Fruit fly (Drosophila melanogaster): ENCODE results near the gene CG31551.

Gene CG31551

DNA sequence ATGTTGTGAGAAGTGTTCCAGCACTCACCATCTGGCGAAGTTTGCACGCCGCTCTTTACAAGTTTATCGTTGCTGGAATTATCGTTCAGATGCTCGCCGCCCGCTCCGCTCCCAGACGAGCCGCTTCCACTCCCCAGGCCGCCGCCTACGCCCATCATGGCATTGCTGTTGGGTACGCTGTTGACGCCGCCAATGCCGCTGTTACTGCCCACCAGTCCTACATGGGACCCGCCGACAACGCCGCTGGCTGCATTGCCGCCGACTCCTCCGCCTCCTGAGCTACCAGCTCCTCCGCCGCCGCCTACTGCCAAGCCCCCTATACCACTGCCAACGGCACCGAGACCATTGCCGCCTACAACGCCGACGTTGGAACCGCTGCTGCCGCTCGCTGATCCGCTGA lies 19.2 kb upstream of the CG31551 start:
- no peak for TF ChIP-seq pad (GFP tag; optimal IDR thresholded peaks at IDR 0.05)
- TF ChIP-seq CG14711 (tag; optimal IDR thresholded peaks at IDR 0.05) = no peak
- TF ChIP-seq ovo (GFP tag; optimal IDR thresholded peaks at IDR 0.05) = no peak

DNA sequence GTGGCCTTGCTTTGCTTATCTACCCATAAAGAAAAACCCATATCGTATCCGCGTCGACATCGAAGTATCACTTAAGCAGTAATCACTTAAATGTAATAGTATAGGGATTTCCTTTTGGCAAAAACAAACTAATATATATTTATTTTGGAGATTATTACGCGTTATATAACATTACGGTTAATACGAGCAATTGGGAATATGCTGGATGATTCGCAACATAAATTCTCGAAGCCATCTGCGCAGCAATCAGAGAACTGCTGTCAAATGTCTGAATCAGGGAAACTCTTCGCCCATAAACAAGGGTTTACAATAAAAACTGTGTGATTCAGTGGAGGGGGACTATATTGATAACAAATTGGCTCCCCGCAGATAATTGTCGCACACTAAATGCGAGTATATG lies 17.0 kb upstream of the CG31551 start:
- TF ChIP-seq CG33017 (tag; optimal IDR thresholded peaks at IDR 0.05) = no peak
- no peak for TF ChIP-seq toe (GFP tag; optimal IDR thresholded peaks at IDR 0.05)

DNA sequence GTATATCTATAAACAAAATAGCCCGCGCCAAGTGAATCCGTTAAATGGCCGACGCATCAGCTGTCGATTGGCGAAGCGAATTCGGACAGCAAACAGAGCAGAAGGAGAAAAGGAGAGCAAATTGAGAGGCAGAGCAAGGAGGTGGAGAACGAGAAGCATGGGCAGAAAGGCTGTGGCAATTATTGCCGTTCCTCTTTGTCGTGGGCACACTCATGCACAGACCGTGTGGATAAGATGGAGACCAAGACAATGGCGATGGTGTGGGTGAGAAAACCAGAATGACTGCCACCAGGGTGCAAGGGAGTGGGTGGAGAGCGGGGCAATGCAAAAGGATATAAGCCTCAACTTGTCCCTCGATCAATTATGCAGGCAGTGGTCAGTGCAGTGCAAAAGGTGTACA lies 16.5 kb upstream of the CG31551 start:
- TF ChIP-seq pad (GFP tag; optimal IDR thresholded peaks at IDR 0.05) = peak; percentile 0
- TF ChIP-seq toe (GFP tag; optimal IDR thresholded peaks at IDR 0.05) = no peak

- TF ChIP-seq ovo (GFP tag; optimal IDR thresholded peaks at IDR 0.05) = no peak
- TF ChIP-seq toe (GFP tag; optimal IDR thresholded peaks at IDR 0.05) = no peak
- TF ChIP-seq Mnt (GFP tag; optimal IDR thresholded peaks at IDR 0.05) = no peak
- no peak for TF ChIP-seq CG5204 (GFP tag; optimal IDR thresholded peaks at IDR 0.05)
- no peak for TF ChIP-seq CG7045 (GFP tag; optimal IDR thresholded peaks at IDR 0.05)
- TF ChIP-seq bab1 (GFP tag; optimal IDR thresholded peaks at IDR 0.05) = no peak
- TF ChIP-seq CG7101 (tag; optimal IDR thresholded peaks at IDR 0.05) = no peak
- no peak for TF ChIP-seq Crg-1 (GFP tag; optimal IDR thresholded peaks at IDR 0.05)
- no peak for TF ChIP-seq kay (GFP tag; ENCODE audit: borderline replicate concordance)
- no peak for TF ChIP-seq Hr96 (GFP tag; optimal IDR thresholded peaks at IDR 0.05)
- TF ChIP-seq tj (GFP tag; optimal IDR thresholded peaks at IDR 0.05) = no peak
- TF ChIP-seq cnc (optimal IDR thresholded peaks at IDR 0.05) = no peak
- no peak for TF ChIP-seq pad (GFP tag; optimal IDR thresholded peaks at IDR 0.05)
- no peak for TF ChIP-seq CG1620 (GFP tag; optimal IDR thresholded peaks at IDR 0.05)
- TF ChIP-seq Clk (GFP tag; optimal IDR thresholded peaks at IDR 0.05) = no peak
- no peak for TF ChIP-seq CG14711 (tag; optimal IDR thresholded peaks at IDR 0.05)
Measured at dm6 chr3R:5611733-5612132, 15.9 kb upstream of the CG31551 start.

DNA sequence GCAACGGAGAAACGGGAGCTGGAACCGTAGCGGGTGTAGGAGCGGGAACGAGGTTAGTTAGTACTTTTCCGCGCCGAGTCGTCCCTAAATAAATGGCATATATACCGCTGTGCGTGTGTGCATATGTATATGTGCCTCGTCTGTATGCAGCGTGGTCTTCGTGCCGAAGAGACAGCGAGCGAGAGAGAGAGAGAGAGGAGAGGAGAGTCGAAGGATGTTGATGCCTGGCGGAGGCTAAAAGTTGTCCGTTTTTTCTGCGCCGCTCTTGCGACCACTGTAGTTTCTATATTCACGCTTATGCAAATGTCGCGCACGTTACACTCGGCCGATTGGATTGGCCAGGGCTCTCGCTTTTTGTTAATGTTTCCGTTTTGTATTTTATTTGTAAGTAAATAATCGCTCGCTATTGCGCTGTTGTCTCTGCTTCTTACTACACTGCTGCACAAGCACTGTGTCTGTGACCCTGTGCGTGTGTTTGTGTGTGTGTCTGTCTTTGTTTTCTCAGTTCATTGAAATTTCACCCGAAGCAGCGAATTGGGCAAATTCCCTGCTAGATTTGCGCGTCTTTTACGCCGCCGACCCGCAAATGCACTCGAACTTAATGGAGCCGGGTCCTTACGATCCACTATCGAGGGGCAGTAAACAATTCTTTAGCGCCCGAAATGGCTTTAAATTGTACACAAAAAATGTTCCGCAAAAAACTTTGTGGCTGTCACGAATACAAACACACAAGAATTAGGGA lies 15.1 kb upstream of the CG31551 start, which contains the start of gene Rga:
TSS of gene Rga (minus strand) at position 741 of the 742 bp plus-strand sequence.
- TF ChIP-seq Crg-1 (GFP tag; optimal IDR thresholded peaks at IDR 0.05) (no peak), tj (GFP tag; optimal IDR thresholded peaks at IDR 0.05) (peak; percentile 2)

dm6 chr3R:5613114-5613443 lies 14.6 kb upstream of the CG31551 start, which contains the start of gene Atu:
Atu (plus strand) TSS chr3R:5613358.
- TF ChIP-seq CG7101 (tag; optimal IDR thresholded peaks at IDR 0.05) (peak; percentile 23), CG11617 (GFP tag; optimal IDR thresholded peaks at IDR 0.05) (peak; percentile 59), CG7045 (GFP tag; optimal IDR thresholded peaks at IDR 0.05) (peak; percentile 23), ovo (GFP tag; optimal IDR thresholded peaks at IDR 0.05) (peak; percentile 46), toe (GFP tag; optimal IDR thresholded peaks at IDR 0.05) (no peak), Crg-1 (GFP tag; optimal IDR thresholded peaks at IDR 0.05) (peak; percentile 14), CG12768 (GFP tag; optimal IDR thresholded peaks at IDR 0.05) (peak; percentile 7), bab1 (GFP tag; optimal IDR thresholded peaks at IDR 0.05) (peak; percentile 40), cnc (optimal IDR thresholded peaks at IDR 0.05) (no peak), cic (GFP tag; optimal IDR thresholded peaks at IDR 0.05) (no peak), CG1620 (GFP tag; optimal IDR thresholded peaks at IDR 0.05) (no peak), pad (GFP tag; optimal IDR thresholded peaks at IDR 0.05) (peak; percentile 5), tj (GFP tag; optimal IDR thresholded peaks at IDR 0.05) (peak; percentile 26), Mnt (GFP tag; optimal IDR thresholded peaks at IDR 0.05) (peak; percentile 36)

- no peak for TF ChIP-seq bab1 (GFP tag; optimal IDR thresholded peaks at IDR 0.05)
- no peak for TF ChIP-seq Crg-1 (GFP tag; optimal IDR thresholded peaks at IDR 0.05)
- TF ChIP-seq tj (GFP tag; optimal IDR thresholded peaks at IDR 0.05) = no peak
- TF ChIP-seq kay (GFP tag; ENCODE audit: borderline replicate concordance) = no peak
- no peak for TF ChIP-seq toe (GFP tag; optimal IDR thresholded peaks at IDR 0.05)
- TF ChIP-seq CG11617 (GFP tag; optimal IDR thresholded peaks at IDR 0.05) = no peak
- no peak for TF ChIP-seq pad (GFP tag; optimal IDR thresholded peaks at IDR 0.05)
- no peak for TF ChIP-seq CG12768 (GFP tag; optimal IDR thresholded peaks at IDR 0.05)
- no peak for TF ChIP-seq CG7101 (tag; optimal IDR thresholded peaks at IDR 0.05)
- TF ChIP-seq ovo (GFP tag; optimal IDR thresholded peaks at IDR 0.05) = no peak
- no peak for TF ChIP-seq CG14711 (tag; optimal IDR thresholded peaks at IDR 0.05)
- TF ChIP-seq cnc (optimal IDR thresholded peaks at IDR 0.05) = no peak
- no peak for TF ChIP-seq CG1620 (GFP tag; optimal IDR thresholded peaks at IDR 0.05)
- no peak for TF ChIP-seq Hr96 (GFP tag; optimal IDR thresholded peaks at IDR 0.05)
- no peak for TF ChIP-seq cic (GFP tag; optimal IDR thresholded peaks at IDR 0.05)
- TF ChIP-seq CG33017 (tag; optimal IDR thresholded peaks at IDR 0.05) = no peak
Measured at dm6 chr3R:5615484-5615883, 12.2 kb upstream of the CG31551 start.
